Worm (Caenorhabditis elegans): ENCODE data around the gene dhgd-1.

DNA sequence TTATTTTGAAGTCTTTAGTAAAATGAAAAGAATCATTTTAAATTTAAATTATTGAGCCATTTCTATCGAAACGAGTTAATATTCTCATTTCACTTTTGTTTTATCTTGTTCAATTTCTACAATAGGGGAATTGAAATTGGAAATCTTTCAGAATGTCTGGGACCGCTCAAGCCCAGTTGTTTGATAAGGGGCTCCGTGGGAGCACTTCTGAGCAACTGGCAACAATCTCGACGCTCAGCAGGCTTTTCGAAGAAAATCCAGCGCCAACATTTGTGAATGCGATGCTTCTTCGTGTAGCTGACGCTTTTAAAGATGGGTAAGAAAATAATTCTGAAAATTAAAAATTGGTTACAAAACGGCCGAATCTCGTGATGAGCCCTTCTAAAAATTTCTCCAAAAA, 30.8 kb upstream of the dhgd-1 start, which contains the start of gene ints-7:
- TF ChIP-seq lin-11 (tag; optimal IDR thresholded peaks at IDR 0.05), result no peak
- TF ChIP-seq unc-86 (tag; optimal IDR thresholded peaks at IDR 0.05), result no peak
- no peak for TF ChIP-seq ceh-6 (GFP tag; optimal IDR thresholded peaks at IDR 0.05)
- TF ChIP-seq F13H6.1 (tag; optimal IDR thresholded peaks at IDR 0.05), result no peak
- TF ChIP-seq pax-1 (tag; optimal IDR thresholded peaks at IDR 0.05), result no peak
- no peak for TF ChIP-seq ceh-31 (tag; optimal IDR thresholded peaks at IDR 0.05)
- no peak for TF ChIP-seq pha-4 (tag; optimal IDR thresholded peaks at IDR 0.05)
- no peak for TF ChIP-seq ama-1 (optimal IDR thresholded peaks at IDR 0.05)
- TF ChIP-seq sox-4 (tag; optimal IDR thresholded peaks at IDR 0.05), result no peak
- TF ChIP-seq madf-2 (tag; optimal IDR thresholded peaks at IDR 0.05), result no peak
- TF ChIP-seq ceh-24 (tag; optimal IDR thresholded peaks at IDR 0.05), result no peak
- TF ChIP-seq ceh-14 (tag; optimal IDR thresholded peaks at IDR 0.05), result no peak

All from whole organism, late embryonic.